Fruit fly (Drosophila melanogaster) whole organism, adult: ENCODE measurements around the gene Mpp6.

Experiments used
- CG12768 ChIP-seq: fragments of 200-800 bp; sonication (Bioruptor generic); optimal IDR thresholded peaks from 2 replicates; lab custom pipeline; 2017; ENCODE audit warnings: missing biosample characterization, missing genetic modification characterization, mild to moderate bottlenecking, moderate library complexity, missing genetic modification reagents
- CG33017 ChIP-seq: fragments of 200-800 bp; sonication (Bioruptor generic); optimal IDR thresholded peaks from 2 replicates; lab custom pipeline; 2018; ENCODE audit warnings: missing biosample characterization, mild to moderate bottlenecking, missing genetic modification characterization, moderate library complexity
- CG5204 ChIP-seq: fragments of 200-800 bp; sonication (Bioruptor generic); optimal IDR thresholded peaks from 2 replicates; lab custom pipeline; 2016; ENCODE audit warnings: missing biosample characterization, missing genetic modification characterization
- bab1 ChIP-seq: fragments of 200-800 bp; sonication (Bioruptor generic); optimal IDR thresholded peaks from 3 replicates; lab custom pipeline; 2019; ENCODE audit warnings: missing biosample characterization, mild to moderate bottlenecking, missing genetic modification characterization, moderate library complexity
- ovo ChIP-seq: fragments of 200-800 bp; sonication (Bioruptor generic); optimal IDR thresholded peaks from 2 replicates; lab custom pipeline; 2016; ENCODE audit warnings: missing biosample characterization, missing genetic modification characterization

- TF ChIP-seq CG12768 = no peak
- TF ChIP-seq ovo = no peak
- TF ChIP-seq CG5204 (GFP tag; lab: Kevin White, UChicago) = no peak
- TF ChIP-seq bab1 (GFP tag; lab: Kevin White, UChicago) = no peak
- TF ChIP-seq CG33017 (tag; lab: Kevin White, UChicago) = no peak
Observed at dm6 chr2L:21111849-21112248, 44.2 kb upstream of the Mpp6 start.
